Worm (Caenorhabditis elegans) whole organism, young adult: ENCODE data around the gene pnc-2.

ENCODE experiments used
- B0019.2 ChIP-seq: fragments of 200-800 bp; sonication (Bioruptor generic); conservative IDR thresholded peaks from 2 replicates; pipeline ENCODE4 v1.3.6; 2022; ENCODE audit warnings: missing genetic modification reagents, missing genetic modification characterization, missing compliant biosample characterization
- B0261.1 ChIP-seq: sonication (generic microtip); optimal IDR thresholded peaks from 2 replicates; lab custom pipeline; 2016; ENCODE audit warnings: mild to moderate bottlenecking, missing genetic modification characterization, moderate library complexity, missing compliant biosample characterization
- B0336.3 ChIP-seq: fragments of 200-800 bp; sonication (Bioruptor generic); IDR thresholded peaks from 2 replicates; pipeline ENCODE4 v1.3.6; 2022; ENCODE audit warnings: missing genetic modification characterization, missing compliant biosample characterization
- D2030.7 ChIP-seq: fragments of 200-800 bp; sonication (Bioruptor generic); IDR thresholded peaks from 2 replicates; pipeline ENCODE4 v1.3.6; 2022; ENCODE audit warnings: missing genetic modification reagents, missing genetic modification characterization, missing compliant biosample characterization
- F10E7.11 ChIP-seq: sonication (generic microtip); optimal IDR thresholded peaks from 2 replicates; lab custom pipeline; 2017; ENCODE audit warnings: mild to moderate bottlenecking, missing genetic modification characterization, moderate library complexity, missing compliant biosample characterization
- F23B12.7 ChIP-seq: sonication (generic microtip); optimal IDR thresholded peaks from 2 replicates; lab custom pipeline; 2017; ENCODE audit warnings: missing genetic modification characterization, mild to moderate bottlenecking, missing compliant biosample characterization, antibody characterized with exemption, moderate library complexity; ENCODE audit not compliant: insufficient read depth
- F49E8.2 ChIP-seq: sonication (generic microtip); optimal IDR thresholded peaks from 3 replicates; lab custom pipeline; 2017; ENCODE audit warnings: missing genetic modification characterization, mild to moderate bottlenecking, missing compliant biosample characterization, antibody characterized with exemption, moderate library complexity; ENCODE audit not compliant: insufficient read depth
- F52B5.7 ChIP-seq: sonication (generic microtip); optimal IDR thresholded peaks from 2 replicates; lab custom pipeline; 2016; ENCODE audit warnings: mild to moderate bottlenecking, missing genetic modification characterization, missing compliant biosample characterization
- F57C9.4 ChIP-seq: sonication (generic microtip); optimal IDR thresholded peaks from 2 replicates; lab custom pipeline; 2017; ENCODE audit warnings: mild to moderate bottlenecking, missing genetic modification characterization, missing compliant biosample characterization
- Y95B8A.8 ChIP-seq: fragments of 200-800 bp; sonication (Bioruptor generic); IDR thresholded peaks from 2 replicates; pipeline ENCODE4 v1.3.6; 2022; ENCODE audit warnings: missing genetic modification reagents, missing genetic modification characterization, missing compliant biosample characterization
- aptf-3 ChIP-seq: fragments of 200-800 bp; sonication (Bioruptor generic); IDR thresholded peaks from 2 replicates; pipeline ENCODE4 v1.3.6; 2022; ENCODE audit warnings: missing genetic modification characterization, missing compliant biosample characterization
- attf-3 ChIP-seq: fragments of 200-800 bp; sonication (Bioruptor generic); conservative IDR thresholded peaks from 2 replicates; pipeline ENCODE4 v1.3.6; 2022; ENCODE audit warnings: missing genetic modification reagents, missing genetic modification characterization, missing compliant biosample characterization
- cebp-1 ChIP-seq, 2 experiments: fragments of 200-800 bp in 1 of 2; sonication (Bioruptor generic) in 1 of 2; sonication (generic microtip) in 1 of 2; IDR thresholded peaks in 1 of 2; optimal IDR thresholded peaks in 1 of 2; 2 replicates each; pipeline versions ENCODE4 v1.3.6 to Lab custom; 2017 to 2022; ENCODE audit warnings: missing compliant biosample characterization in 2 of 2, missing genetic modification characterization in 2 of 2, mild to moderate bottlenecking in 1 of 2, missing genetic modification reagents in 1 of 2, moderate library complexity in 1 of 2
- ceh-91 ChIP-seq: fragments of 200-800 bp; sonication (Bioruptor generic); IDR thresholded peaks from 2 replicates; pipeline ENCODE4 v1.3.6; 2022; ENCODE audit warnings: missing genetic modification reagents, missing genetic modification characterization, missing compliant biosample characterization
- chd-7 ChIP-seq: sonication (generic microtip); optimal IDR thresholded peaks from 2 replicates; lab custom pipeline; 2016; ENCODE audit warnings: mild to moderate bottlenecking, missing genetic modification characterization, moderate library complexity, missing compliant biosample characterization
- egl-18 ChIP-seq: fragments of 200-800 bp; sonication (Bioruptor generic); IDR thresholded peaks from 2 replicates; pipeline ENCODE4 v1.3.6; 2022; ENCODE audit warnings: missing genetic modification reagents, missing genetic modification characterization, missing compliant biosample characterization
- egrh-3 ChIP-seq: fragments of 200-800 bp; sonication (Bioruptor generic); IDR thresholded peaks from 2 replicates; pipeline ENCODE4 v1.3.6; 2022; ENCODE audit warnings: missing genetic modification reagents, missing genetic modification characterization, missing compliant biosample characterization
- ekl-4 ChIP-seq: fragments of 200-800 bp; sonication (Bioruptor generic); IDR thresholded peaks from 2 replicates; pipeline ENCODE4 v1.3.6; 2022; ENCODE audit warnings: missing genetic modification reagents, missing genetic modification characterization, missing compliant biosample characterization
- him-1 ChIP-seq: sonication (generic microtip); optimal IDR thresholded peaks from 2 replicates; lab custom pipeline; 2016; ENCODE audit warnings: missing genotype, missing genetic modification reagents, missing genetic modification characterization, missing compliant biosample characterization
- hmg-1.2 ChIP-seq: fragments of 200-800 bp; sonication (Bioruptor generic); IDR thresholded peaks from 2 replicates; pipeline ENCODE4 v1.3.6; 2022; ENCODE audit warnings: missing genetic modification reagents, missing genetic modification characterization, missing compliant biosample characterization
- hsf-1 ChIP-seq: fragments of 200-800 bp; sonication (Bioruptor generic); IDR thresholded peaks from 2 replicates; pipeline ENCODE4 v1.3.6; 2022; ENCODE audit warnings: missing genetic modification reagents, missing genetic modification characterization, missing compliant biosample characterization
- lag-1 ChIP-seq: fragments of 200-800 bp; sonication (Bioruptor generic); IDR thresholded peaks from 2 replicates; pipeline ENCODE4 v1.3.6; 2022; ENCODE audit warnings: missing genetic modification reagents, missing genetic modification characterization, missing compliant biosample characterization
- lin-35 ChIP-seq, 3 experiments: fragments of 150-350 bp in 2 of 3; sonication (generic microtip) in 1 of 3; optimal IDR thresholded peaks; 2 replicates each; lab custom pipeline; 2014 to 2018; ENCODE audit warnings: missing biosample characterization in 3 of 3, missing genetic modification characterization in 3 of 3, missing genetic modification reagents in 3 of 3
- lsl-1 ChIP-seq: fragments of 200-800 bp; sonication (Bioruptor generic); optimal IDR thresholded peaks from 2 replicates; lab custom pipeline; 2018; ENCODE audit warnings: mild to moderate bottlenecking, missing genetic modification characterization, moderate library complexity, missing compliant biosample characterization
- madf-8 ChIP-seq: fragments of 200-800 bp; sonication (Bioruptor generic); conservative IDR thresholded peaks from 2 replicates; pipeline ENCODE4 v1.3.6; 2022; ENCODE audit warnings: missing genetic modification reagents, missing genetic modification characterization, missing compliant biosample characterization
- mel-28 ChIP-seq: sonication (generic microtip); optimal IDR thresholded peaks from 2 replicates; lab custom pipeline; 2016; ENCODE audit warnings: borderline replicate concordance, mild to moderate bottlenecking, missing genetic modification characterization, missing compliant biosample characterization
- mxl-1 ChIP-seq: sonication (generic microtip); optimal IDR thresholded peaks from 2 replicates; lab custom pipeline; 2016; ENCODE audit warnings: missing genetic modification characterization, missing compliant biosample characterization
- nfya-1 ChIP-seq: sonication (generic microtip); optimal IDR thresholded peaks from 2 replicates; lab custom pipeline; 2017; ENCODE audit warnings: antibody characterized with exemption, missing compliant biosample characterization, missing genetic modification characterization, borderline replicate concordance; ENCODE audit not compliant: insufficient read depth
- nhr-120 ChIP-seq: fragments of 200-800 bp; sonication (Bioruptor generic); IDR thresholded peaks from 2 replicates; pipeline ENCODE4 v1.3.6; 2022; ENCODE audit warnings: missing genetic modification characterization, missing compliant biosample characterization
- nhr-179 ChIP-seq: sonication (generic microtip); optimal IDR thresholded peaks from 2 replicates; lab custom pipeline; 2016; ENCODE audit warnings: mild to moderate bottlenecking, missing genetic modification characterization, missing compliant biosample characterization
- nhr-80 ChIP-seq: sonication (generic microtip); optimal IDR thresholded peaks from 2 replicates; lab custom pipeline; 2016; ENCODE audit warnings: missing genetic modification characterization, missing compliant biosample characterization
- nhr-90 ChIP-seq: sonication (generic microtip); optimal IDR thresholded peaks from 2 replicates; lab custom pipeline; 2016; ENCODE audit warnings: missing genotype, mild to moderate bottlenecking, missing genetic modification characterization, missing compliant biosample characterization
- pbrm-1 ChIP-seq: fragments of 200-800 bp; sonication (Bioruptor generic); IDR thresholded peaks from 2 replicates; pipeline ENCODE4 v1.3.6; 2022; ENCODE audit warnings: missing genetic modification reagents, missing genetic modification characterization, missing compliant biosample characterization
- sea-2 ChIP-seq: fragments of 200-800 bp; sonication (Bioruptor generic); IDR thresholded peaks from 2 replicates; pipeline ENCODE4 v1.3.6; 2022; ENCODE audit warnings: missing genetic modification characterization, missing compliant biosample characterization
- snpc-1.3 ChIP-seq: sonication (generic microtip); optimal IDR thresholded peaks from 2 replicates; lab custom pipeline; 2017; ENCODE audit warnings: missing genetic modification characterization, mild to moderate bottlenecking, missing compliant biosample characterization, antibody characterized with exemption, moderate library complexity, missing genotype, missing genetic modification reagents; ENCODE audit not compliant: insufficient read depth
- snpc-3.4 ChIP-seq: sonication (generic microtip); optimal IDR thresholded peaks from 2 replicates; lab custom pipeline; 2017; ENCODE audit warnings: missing genetic modification characterization, mild to moderate bottlenecking, missing compliant biosample characterization, antibody characterized with exemption, moderate library complexity, missing genotype, missing genetic modification reagents
- snpc-4 ChIP-seq, 5 experiments: fragments of 150-350 bp in 1 of 5; sonication (generic microtip) in 4 of 5; optimal IDR thresholded peaks; 2 replicates each; lab custom pipeline; 2014 to 2018; ENCODE audit warnings: missing genetic modification characterization in 5 of 5, missing biosample characterization in 3 of 5, antibody characterized with exemption in 2 of 5, mild to moderate bottlenecking in 2 of 5, missing compliant biosample characterization in 2 of 5, missing genotype in 2 of 5, moderate library complexity in 2 of 5, missing genetic modification reagents in 1 of 5
- sptf-2 ChIP-seq: fragments of 200-800 bp; sonication (Bioruptor generic); optimal IDR thresholded peaks from 2 replicates; lab custom pipeline; 2018; ENCODE audit warnings: mild to moderate bottlenecking, missing genetic modification characterization, missing compliant biosample characterization
- tbp1 ChIP-seq: fragments of 200-800 bp; sonication (Bioruptor generic); optimal IDR thresholded peaks from 2 replicates; lab custom pipeline; 2018; ENCODE audit warnings: mild to moderate bottlenecking, missing genetic modification characterization, missing compliant biosample characterization
- tbx-9 ChIP-seq: sonication (generic microtip); optimal IDR thresholded peaks from 2 replicates; lab custom pipeline; 2016; ENCODE audit warnings: borderline replicate concordance, missing genetic modification characterization, inconsistent platforms, missing compliant biosample characterization
- xnd-1 ChIP-seq: sonication (generic microtip); optimal IDR thresholded peaks from 2 replicates; lab custom pipeline; 2016; ENCODE audit warnings: missing genotype, missing genetic modification reagents, missing genetic modification characterization, missing compliant biosample characterization
- ztf-18 ChIP-seq: sonication (generic microtip); optimal IDR thresholded peaks from 2 replicates; lab custom pipeline; 2016; ENCODE audit warnings: missing genotype, mild to moderate bottlenecking, missing genetic modification characterization, missing compliant biosample characterization
- ztf-26 ChIP-seq: sonication (generic microtip); optimal IDR thresholded peaks from 2 replicates; lab custom pipeline; 2017; ENCODE audit warnings: missing genetic modification characterization, missing compliant biosample characterization

Gene pnc-2

DNA sequence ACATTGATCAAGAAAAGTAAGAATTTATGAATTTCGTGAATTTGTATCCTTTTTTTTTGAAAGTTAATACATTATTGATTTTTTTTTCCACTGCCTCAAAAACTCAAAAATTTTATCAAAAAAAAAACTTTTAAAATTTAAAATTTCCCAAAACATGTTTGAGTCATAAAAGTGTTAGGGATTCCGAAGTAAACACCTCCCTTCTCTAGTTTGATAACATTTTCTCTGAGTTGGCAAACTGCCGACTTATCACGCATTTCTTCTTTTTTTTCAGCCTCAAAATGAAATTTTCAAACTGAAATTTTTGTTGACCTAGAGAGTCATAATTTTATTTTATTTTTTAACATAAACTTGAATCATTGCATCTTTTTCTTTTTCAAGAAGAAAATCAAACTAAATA lies 18.6 kb downstream of the pnc-2 start:
- no peak for TF ChIP-seq F23B12.7 (tag; lab: Kevin White, UChicago)
- TF ChIP-seq nhr-120 (GFP tag; lab: Robert Waterston, UW) = no peak

ce11 chrIV:14888889-14889664 lies 20.4 kb downstream of the pnc-2 start:
- TF ChIP-seq F57C9.4 (tag; lab: Kevin White, UChicago) = no peak
- TF ChIP-seq tbx-9 (tag; lab: Kevin White, UChicago) = no peak
- peak; percentile 29 for TF ChIP-seq mxl-1 (tag; lab: Kevin White, UChicago)
- no peak for TF ChIP-seq hsf-1
- TF ChIP-seq chd-7 (tag; lab: Kevin White, UChicago) = no peak
- TF ChIP-seq lsl-1 = no peak
- peak; percentile 62 for TF ChIP-seq snpc-3.4
- TF ChIP-seq sptf-2 (GFP tag; lab: Kevin White, UChicago) = no peak
- TF ChIP-seq nhr-90 (tag; lab: Kevin White, UChicago) = peak; percentile 38
- no peak for TF ChIP-seq F10E7.11 (tag; lab: Kevin White, UChicago)
- peak; percentile 60 for TF ChIP-seq him-1 (tag; lab: Kevin White, UChicago)
- no peak for TF ChIP-seq sea-2 (GFP tag; lab: Robert Waterston, UW)
- TF ChIP-seq pbrm-1 = peak; percentile 28; the same call in 1 of the 2 replicates
- no peak for TF ChIP-seq F52B5.7 (tag; lab: Kevin White, UChicago)
- no peak for TF ChIP-seq egl-18
- TF ChIP-seq B0336.3 (GFP tag; lab: Robert Waterston, UW) = 0 out of 2 replicates have a peak, but pooled peaks have one; percentile 23
- TF ChIP-seq B0019.2 (GFP tag; lab: Robert Waterston, UW) = 0 out of 2 replicates have a peak, but pooled peaks have one; percentile 9
- no peak for TF ChIP-seq mel-28 (tag; lab: Kevin White, UChicago)
- TF ChIP-seq attf-3 (GFP tag; lab: Robert Waterston, UW) = no peak
- TF ChIP-seq cebp-1 (GFP tag; IDR thresholded peaks at IDR 0.05; lab: Robert Waterston, UW) = no peak
- TF ChIP-seq cebp-1 (tag; optimal IDR thresholded peaks at IDR 0.05; lab: Kevin White, UChicago) = peak; percentile 22
- TF ChIP-seq D2030.7 (GFP tag; lab: Robert Waterston, UW) = peak; percentile 56; the same call in 1 of the 2 replicates
- TF ChIP-seq egrh-3 (GFP tag; lab: Robert Waterston, UW) = no peak
- no peak for TF ChIP-seq aptf-3
- peak; percentile 72 for TF ChIP-seq ztf-18 (tag; lab: Kevin White, UChicago)
- TF ChIP-seq F49E8.2 (tag; lab: Kevin White, UChicago) = no peak
- TF ChIP-seq xnd-1 (tag; lab: Kevin White, UChicago) = no peak
- TF ChIP-seq ekl-4 = no peak
- no peak for TF ChIP-seq madf-8 (GFP tag; lab: Robert Waterston, UW)
- no peak for TF ChIP-seq lag-1
- TF ChIP-seq ceh-91 (GFP tag; lab: Robert Waterston, UW) = no peak
- peak; percentile 68 for TF ChIP-seq snpc-1.3 (tag; lab: Kevin White, UChicago)
- TF ChIP-seq nhr-80 (tag; lab: Kevin White, UChicago) = peak; percentile 11
- no peak for TF ChIP-seq nhr-179
- TF ChIP-seq ztf-26 = no peak
- peak; percentile 36 for TF ChIP-seq hmg-1.2
- TF ChIP-seq B0261.1 (tag; lab: Kevin White, UChicago) = peak; percentile 81
- peak; percentile 95 for TF ChIP-seq tbp1
- TF ChIP-seq Y95B8A.8 (GFP tag; lab: Robert Waterston, UW) = no peak
- TF ChIP-seq nfya-1 (tag; lab: Kevin White, UChicago) = no peak
- TF ChIP-seq lin-35 (GFP tag; optimal IDR thresholded peaks at IDR 0.05; lab: Kevin White, UChicago) = peak in 1 of 3 experiments; percentile 35
- peak; percentile 90 for TF ChIP-seq snpc-4 (GFP tag; optimal IDR thresholded peaks at IDR 0.05; lab: Kevin White, UChicago)
- peak; percentile 17 to 98 (median 96) for TF ChIP-seq snpc-4 (tag; optimal IDR thresholded peaks at IDR 0.05; lab: Kevin White, UChicago)
